Worm (Caenorhabditis elegans) whole organism, L4/young adult: ENCODE results near the gene sam-4.

Experiments used
- W03F9.2 ChIP-seq: fragments of 150-350 bp; optimal IDR thresholded peaks from 2 replicates; lab custom pipeline; 2014; ENCODE audit warnings: missing biosample characterization, missing genetic modification characterization
- dao-5 ChIP-seq: sonication (generic microtip); optimal IDR thresholded peaks from 2 replicates; lab custom pipeline; 2016; ENCODE audit warnings: missing genotype, missing genetic modification characterization, moderate library complexity, missing compliant biosample characterization
- him-1 ChIP-seq: sonication (generic microtip); optimal IDR thresholded peaks from 2 replicates; lab custom pipeline; 2016; ENCODE audit warnings: missing genotype, missing genetic modification reagents, missing genetic modification characterization, missing compliant biosample characterization

The sam-4 gene

ce11 chrII:5665991-5666390, 16.9 kb upstream of the sam-4 start, which contains the start of gene C25H3.16:
C25H3.16 (plus strand) TSS chrII:5666291.
- TF ChIP-seq him-1 (tag; lab: Kevin White, UChicago) = no peak

DNA sequence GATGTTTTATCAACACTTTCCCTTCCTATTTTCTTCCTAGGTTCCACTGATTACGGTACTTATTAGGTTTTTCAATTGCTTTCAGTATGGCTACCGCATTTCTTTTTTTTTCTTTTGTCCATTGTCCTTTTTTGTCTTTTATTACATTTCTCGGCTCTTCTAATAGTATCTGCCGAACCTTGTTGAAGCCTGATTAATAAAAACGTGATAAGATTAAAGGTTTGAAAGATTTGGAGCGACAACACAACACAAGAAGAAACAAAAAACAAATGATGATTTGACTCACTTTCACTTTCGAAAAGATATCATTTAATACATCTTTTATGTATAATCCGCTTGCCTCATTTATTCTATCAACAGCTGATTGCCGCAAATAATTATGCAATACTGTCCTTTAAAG, 15.9 kb upstream of the sam-4 start, which contains the start of gene C25H3.15:
C25H3.15 (plus strand) TSS at position 301 of the 400 bp plus-strand sequence.
- no peak for TF ChIP-seq dao-5 (tag; lab: Kevin White, UChicago)
- no peak for TF ChIP-seq him-1 (tag; lab: Kevin White, UChicago)
- no peak for TF ChIP-seq W03F9.2

- TF ChIP-seq him-1 (tag; lab: Kevin White, UChicago) = no peak
Observed at ce11 chrII:5663180-5663791, 14.2 kb upstream of the sam-4 start.

ce11 chrII:5661735-5662177, 12.7 kb upstream of the sam-4 start:
- peak; percentile 84 for TF ChIP-seq him-1 (tag; lab: Kevin White, UChicago)
- TF ChIP-seq dao-5 (tag; lab: Kevin White, UChicago) = peak; percentile 69
- no peak for TF ChIP-seq W03F9.2

- TF ChIP-seq W03F9.2 (peak; percentile 33), dao-5 (tag; lab: Kevin White, UChicago) (no peak), him-1 (tag; lab: Kevin White, UChicago) (peak; percentile 73)
Observed at ce11 chrII:5660736-5661734, 11.9 kb upstream of the sam-4 start, which contains the start of the genes ift-43 and mdt-26. ift-43 (minus strand) TSS chrII:5660786. mdt-26 (plus strand) TSS chrII:5661181.

ce11 chrII:5660155-5660554, 11.1 kb upstream of the sam-4 start:
- TF ChIP-seq dao-5 (tag; lab: Kevin White, UChicago) = no peak
- no peak for TF ChIP-seq W03F9.2
- TF ChIP-seq him-1 (tag; lab: Kevin White, UChicago) = no peak

DNA sequence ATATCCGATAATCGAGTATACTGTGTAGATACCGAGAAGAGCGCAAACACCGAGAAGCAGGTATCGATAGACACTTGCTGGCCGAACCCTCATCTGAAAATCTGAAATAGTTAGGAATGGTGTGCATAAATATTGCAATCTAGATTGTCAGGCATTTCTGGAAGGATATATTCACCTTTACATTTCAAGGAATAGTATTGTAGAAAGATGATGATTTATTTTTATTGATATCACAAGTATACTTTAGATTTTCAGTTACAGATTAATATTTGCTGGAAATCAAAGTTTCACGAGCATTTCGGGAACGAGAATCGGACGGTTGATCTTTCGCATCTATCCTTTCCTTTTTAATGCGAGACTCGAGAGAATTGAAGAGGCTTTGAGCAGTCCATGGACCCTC, 10.6 kb upstream of the sam-4 start, which contains the start of gene fut-3:
fut-3 (minus strand) TSS at position 101 of the 400 bp plus-strand sequence.
- no peak for TF ChIP-seq W03F9.2
- TF ChIP-seq him-1 (tag; lab: Kevin White, UChicago) = no peak
- TF ChIP-seq dao-5 (tag; lab: Kevin White, UChicago) = no peak

- TF ChIP-seq him-1 (tag; lab: Kevin White, UChicago) = no peak
- TF ChIP-seq dao-5 (tag; lab: Kevin White, UChicago) = no peak
- no peak for TF ChIP-seq W03F9.2
Observed at ce11 chrII:5654215-5654614, 5.1 kb upstream of the sam-4 start, which contains the start of gene F59E12.1. F59E12.1 (plus strand) TSS chrII:5654515.

DNA sequence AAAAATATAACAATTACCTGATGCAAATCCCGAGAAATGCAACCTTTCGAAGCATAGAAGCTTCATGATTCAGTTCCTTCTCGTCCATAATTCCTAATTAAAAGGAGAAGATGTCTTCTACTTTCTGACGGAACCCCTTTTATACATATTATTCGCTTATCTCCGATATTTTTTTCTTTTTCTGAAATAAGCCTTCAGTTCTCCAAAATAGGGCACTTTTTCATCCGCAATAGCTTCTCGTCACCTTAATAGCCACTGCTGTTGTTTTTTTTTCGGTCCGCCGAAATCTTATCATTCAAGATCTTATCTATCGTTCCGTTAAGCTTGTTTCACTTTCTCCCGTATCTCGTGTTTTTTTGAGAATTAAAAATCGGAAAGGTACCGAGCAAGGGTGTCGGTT, 3.2 kb upstream of the sam-4 start, which contains the start of gene bli-2:
bli-2 (minus strand) TSS at position 101 of the 400 bp plus-strand sequence.
- TF ChIP-seq him-1 (tag; lab: Kevin White, UChicago) (no peak), dao-5 (tag; lab: Kevin White, UChicago) (no peak), W03F9.2 (no peak)

ce11 chrII:5651426-5651825, 2.3 kb upstream of the sam-4 start:
- no peak for TF ChIP-seq W03F9.2
- no peak for TF ChIP-seq him-1 (tag; lab: Kevin White, UChicago)
- no peak for TF ChIP-seq dao-5 (tag; lab: Kevin White, UChicago)

DNA sequence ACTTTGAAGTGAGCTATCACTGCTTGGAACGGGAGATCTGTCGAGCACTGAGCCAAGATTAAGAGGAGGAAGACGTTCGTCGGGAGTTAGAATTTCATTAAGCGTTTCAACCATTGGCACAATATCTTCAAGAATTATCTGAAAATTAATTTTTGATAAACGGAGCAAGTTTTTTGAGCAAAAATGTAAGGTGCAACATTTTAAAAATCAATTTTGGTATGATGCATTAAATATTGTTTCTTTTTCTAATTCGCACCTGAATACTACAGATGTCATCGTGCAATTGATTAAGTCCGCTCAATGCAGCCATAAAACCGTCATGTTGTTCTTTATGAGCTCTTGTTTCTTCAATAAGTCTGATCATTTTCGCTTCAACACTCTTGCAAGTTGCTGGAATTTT, 814 bp downstream of the sam-4 start, which contains the start of gene ddl-1:
ddl-1 (minus strand) TSS at position 101 of the 400 bp plus-strand sequence.
- TF ChIP-seq W03F9.2 (no peak), dao-5 (tag; lab: Kevin White, UChicago) (no peak), him-1 (tag; lab: Kevin White, UChicago) (no peak)

DNA sequence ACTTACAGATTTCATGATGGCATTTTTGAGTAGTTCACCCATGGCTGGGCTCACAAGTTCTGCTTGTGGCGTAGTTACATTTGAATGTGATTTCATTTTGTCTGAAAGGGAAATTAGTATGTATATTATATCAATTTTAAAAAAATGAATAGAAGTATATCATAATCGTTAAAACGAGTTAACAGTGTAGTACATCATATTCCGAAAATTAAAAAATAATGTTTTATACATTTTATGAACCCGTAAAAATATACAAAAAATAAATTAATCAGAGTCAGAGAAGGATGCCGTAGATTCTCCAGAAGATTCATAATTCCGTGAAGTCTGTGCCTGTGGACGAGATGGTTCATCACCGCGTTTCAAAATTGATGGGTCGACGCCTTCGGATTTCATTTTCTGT, 2.1 kb downstream of the sam-4 start, which contains the start of gene F59E12.9:
F59E12.9 (minus strand) TSS at position 101 of the 400 bp plus-strand sequence.
- TF ChIP-seq dao-5 (tag; lab: Kevin White, UChicago) (no peak), him-1 (tag; lab: Kevin White, UChicago) (no peak), W03F9.2 (no peak)

DNA sequence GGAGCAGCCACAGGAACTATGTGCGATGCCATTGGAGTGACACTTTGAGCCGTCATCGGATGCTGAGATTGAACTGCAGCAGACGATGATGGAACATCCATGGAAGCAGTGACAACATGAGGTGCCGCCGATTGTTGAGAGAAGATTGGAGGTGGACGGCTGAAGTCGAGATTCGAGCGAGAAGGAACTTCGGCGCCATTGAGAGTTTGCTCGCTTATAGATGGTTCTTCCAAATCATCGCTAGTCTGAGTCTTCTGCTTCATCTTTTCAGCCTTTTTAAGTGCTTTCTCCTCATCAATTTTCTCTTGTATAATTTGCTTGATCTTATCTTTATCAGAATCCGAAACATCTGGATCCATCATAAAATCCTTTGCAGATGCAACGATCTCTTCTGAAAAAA, 7.0 kb downstream of the sam-4 start:
- TF ChIP-seq dao-5 (tag; lab: Kevin White, UChicago) = no peak
- TF ChIP-seq him-1 (tag; lab: Kevin White, UChicago) = no peak
- no peak for TF ChIP-seq W03F9.2
